Fruit fly (Drosophila melanogaster) whole organism, embryonic: ENCODE data around the gene uif.

ENCODE experiments used
- Antp ChIP-seq: fragments of 200-800 bp; sonication (Bioruptor generic); optimal IDR thresholded peaks from 3 replicates; lab custom pipeline; 2016; ENCODE audit warnings: missing biosample characterization, missing genetic modification characterization
- Atf3 ChIP-seq: fragments of 200-800 bp; sonication (Bioruptor generic); optimal IDR thresholded peaks from 3 replicates; lab custom pipeline; 2016; ENCODE audit warnings: missing biosample characterization, missing genetic modification characterization
- Bdp1 ChIP-seq: fragments of 200-800 bp; sonication (Bioruptor generic); optimal IDR thresholded peaks from 3 replicates; lab custom pipeline; 2016; ENCODE audit warnings: missing biosample characterization, missing genetic modification characterization
- Bgb ChIP-seq: fragments of 200-800 bp; sonication (Bioruptor generic); IDR thresholded peaks from 2 replicates; pipeline ENCODE4 v1.3.6; 2022; ENCODE audit warnings: missing biosample characterization, missing genetic modification characterization; ENCODE audit not compliant: partially characterized antibody
- CG10366 ChIP-seq: fragments of 200-800 bp; sonication (Bioruptor generic); IDR thresholded peaks from 2 replicates; pipeline ENCODE4 v1.3.6; 2022; ENCODE audit warnings: missing biosample characterization, missing genetic modification characterization
- CG11695 ChIP-seq: fragments of 200-800 bp; sonication (Bioruptor generic); IDR thresholded peaks from 3 replicates; pipeline ENCODE4 v1.3.6; 2022; ENCODE audit warnings: missing biosample characterization, missing genetic modification characterization
- CG11723 ChIP-seq: fragments of 200-800 bp; sonication (Bioruptor generic); optimal IDR thresholded peaks from 2 replicates; lab custom pipeline; 2017; ENCODE audit warnings: missing biosample characterization, mild to moderate bottlenecking, missing genetic modification characterization
- CG12104 ChIP-seq: fragments of 200-800 bp; sonication (Bioruptor generic); optimal IDR thresholded peaks from 3 replicates; lab custom pipeline; 2016; ENCODE audit warnings: missing biosample characterization, missing genetic modification characterization
- CG12391 ChIP-seq: fragments of 200-800 bp; sonication (Bioruptor generic); optimal IDR thresholded peaks from 3 replicates; lab custom pipeline; 2018; ENCODE audit warnings: missing biosample characterization, mild to moderate bottlenecking, missing genetic modification characterization, moderate library complexity
- CG12659 ChIP-seq: fragments of 200-800 bp; sonication (Bioruptor generic); optimal IDR thresholded peaks from 3 replicates; lab custom pipeline; 2017; ENCODE audit warnings: mild to moderate bottlenecking, missing biosample characterization, missing genetic modification reagents, missing genetic modification characterization
- CG15479 ChIP-seq: fragments of 200-800 bp; sonication (Bioruptor generic); optimal IDR thresholded peaks from 3 replicates; lab custom pipeline; 2019; ENCODE audit warnings: missing biosample characterization, mild to moderate bottlenecking, missing genetic modification characterization, moderate library complexity
- CG1602 ChIP-seq: fragments of 200-800 bp; sonication (Bioruptor generic); optimal IDR thresholded peaks from 3 replicates; lab custom pipeline; 2016; ENCODE audit warnings: missing biosample characterization, missing genetic modification characterization
- CG1647 ChIP-seq: fragments of 200-800 bp; sonication (Bioruptor generic); optimal IDR thresholded peaks from 3 replicates; lab custom pipeline; 2016; ENCODE audit warnings: missing biosample characterization, missing genetic modification characterization
- CG16815 ChIP-seq: fragments of 200-800 bp; sonication (Bioruptor generic); optimal IDR thresholded peaks from 3 replicates; lab custom pipeline; 2017; ENCODE audit warnings: missing biosample characterization, mild to moderate bottlenecking, missing genetic modification characterization
- CG17385 ChIP-seq: fragments of 200-800 bp; sonication (Bioruptor generic); optimal IDR thresholded peaks from 3 replicates; lab custom pipeline; 2018; ENCODE audit warnings: missing biosample characterization, mild to moderate bottlenecking, missing genetic modification characterization
- CG3995 ChIP-seq: fragments of 200-800 bp; sonication (Bioruptor generic); optimal IDR thresholded peaks from 3 replicates; lab custom pipeline; 2016; ENCODE audit warnings: missing biosample characterization, missing genetic modification characterization
- CG6654 ChIP-seq: fragments of 200-800 bp; sonication (Bioruptor generic); optimal IDR thresholded peaks from 2 replicates; lab custom pipeline; 2017; ENCODE audit warnings: missing biosample characterization, mild to moderate bottlenecking, missing genetic modification characterization
- CG7556 ChIP-seq: fragments of 200-800 bp; sonication (Bioruptor generic); optimal IDR thresholded peaks from 2 replicates; lab custom pipeline; 2017; ENCODE audit warnings: missing biosample characterization, mild to moderate bottlenecking, missing genetic modification characterization
- CG7928 ChIP-seq: fragments of 200-800 bp; sonication (Bioruptor generic); optimal IDR thresholded peaks from 2 replicates; lab custom pipeline; 2017; ENCODE audit warnings: missing biosample characterization, mild to moderate bottlenecking, missing genetic modification characterization
- CG8281 ChIP-seq: fragments of 200-800 bp; sonication (Bioruptor generic); optimal IDR thresholded peaks from 2 replicates; lab custom pipeline; 2018; ENCODE audit warnings: missing biosample characterization, mild to moderate bottlenecking, missing genetic modification characterization, moderate library complexity
- CG9437 ChIP-seq: fragments of 200-800 bp; sonication (Bioruptor generic); optimal IDR thresholded peaks from 2 replicates; lab custom pipeline; 2018; ENCODE audit warnings: missing biosample characterization, mild to moderate bottlenecking, missing genetic modification characterization
- CG9797 ChIP-seq: fragments of 200-800 bp; sonication (Bioruptor generic); optimal IDR thresholded peaks from 3 replicates; lab custom pipeline; 2018; ENCODE audit warnings: missing biosample characterization, mild to moderate bottlenecking, missing genetic modification characterization
- Camta ChIP-seq: fragments of 200-800 bp; sonication (Bioruptor generic); optimal IDR thresholded peaks from 2 replicates; lab custom pipeline; 2016; ENCODE audit warnings: missing biosample characterization, missing genetic modification characterization
- E2f2 ChIP-seq: fragments of 200-800 bp; sonication (Bioruptor generic); IDR thresholded peaks from 2 replicates; pipeline ENCODE4 v1.3.6; 2022; ENCODE audit warnings: missing biosample characterization, missing genetic modification characterization
- Fer1 ChIP-seq: fragments of 200-800 bp; sonication (Bioruptor generic); optimal IDR thresholded peaks from 2 replicates; lab custom pipeline; 2017; ENCODE audit warnings: missing biosample characterization, mild to moderate bottlenecking, missing genetic modification characterization
- Hand ChIP-seq: fragments of 200-800 bp; sonication (Bioruptor generic); optimal IDR thresholded peaks from 2 replicates; lab custom pipeline; 2017; ENCODE audit warnings: mild to moderate bottlenecking, missing biosample characterization, missing genetic modification reagents, missing genetic modification characterization
- Jarid2 ChIP-seq: fragments of 200-800 bp; sonication (Bioruptor generic); optimal IDR thresholded peaks from 3 replicates; lab custom pipeline; 2017; ENCODE audit warnings: mild to moderate bottlenecking, missing biosample characterization, missing genetic modification reagents, missing genetic modification characterization
- MTF-1 ChIP-seq: fragments of 200-800 bp; sonication (Bioruptor generic); optimal IDR thresholded peaks from 2 replicates; lab custom pipeline; 2018; ENCODE audit warnings: missing biosample characterization, mild to moderate bottlenecking, missing genetic modification characterization, borderline replicate concordance
- Med ChIP-seq: fragments of 200-800 bp; sonication (Bioruptor generic); peaks from one replicate; lab custom pipeline; 2016; ENCODE audit warnings: missing biosample characterization, missing genetic modification characterization, mild to moderate bottlenecking, inconsistent platforms, moderate library complexity
- Mrtf ChIP-seq: fragments of 200-800 bp; sonication (Bioruptor generic); IDR thresholded peaks from 3 replicates; pipeline ENCODE4 v1.3.6; 2022; ENCODE audit warnings: missing biosample characterization, missing genetic modification characterization
- Nf-YA ChIP-seq: fragments of 200-800 bp; sonication (Bioruptor generic); IDR thresholded peaks from 2 replicates; pipeline ENCODE4 v1.3.6; 2022; ENCODE audit warnings: missing biosample characterization, missing genetic modification characterization
- Rx ChIP-seq: fragments of 200-800 bp; sonication (Bioruptor generic); IDR thresholded peaks from 2 replicates; pipeline ENCODE4 v1.3.6; 2022; ENCODE audit warnings: missing biosample characterization, missing genetic modification characterization
- Sry-δ ChIP-seq: fragments of 200-800 bp; sonication (Bioruptor generic); optimal IDR thresholded peaks from 2 replicates; lab custom pipeline; 2016; ENCODE audit warnings: missing biosample characterization, missing genetic modification characterization
- Ssrp ChIP-seq: fragments of 200-800 bp; sonication (Bioruptor generic); optimal IDR thresholded peaks from 2 replicates; lab custom pipeline; 2018; ENCODE audit warnings: missing biosample characterization, mild to moderate bottlenecking, missing genetic modification characterization, moderate library complexity
- bcd ChIP-seq: fragments of 200-800 bp; sonication (Bioruptor generic); optimal IDR thresholded peaks from 2 replicates; lab custom pipeline; 2017; ENCODE audit warnings: missing biosample characterization, mild to moderate bottlenecking, missing genetic modification characterization
- chinmo ChIP-seq: fragments of 200-800 bp; sonication (Bioruptor generic); IDR thresholded peaks from 4 replicates; pipeline ENCODE4 v1.3.6; 2022; ENCODE audit warnings: missing biosample characterization, missing genetic modification characterization; ENCODE audit not compliant: partially characterized antibody
- chm ChIP-seq: fragments of 200-800 bp; sonication (Bioruptor generic); IDR thresholded peaks from 2 replicates; pipeline ENCODE4 v1.3.6; 2022; ENCODE audit warnings: missing biosample characterization, missing genetic modification characterization
- grau ChIP-seq: fragments of 200-800 bp; optimal IDR thresholded peaks from 3 replicates; lab custom pipeline; 2019; ENCODE audit warnings: missing biosample characterization, mild to moderate bottlenecking, missing genetic modification characterization, moderate library complexity
- hbn ChIP-seq: fragments of 200-800 bp; sonication (Bioruptor generic); IDR thresholded peaks from 2 replicates; pipeline ENCODE4 v1.3.6; 2022; ENCODE audit warnings: missing biosample characterization, missing genetic modification characterization; ENCODE audit not compliant: partially characterized antibody
- hth ChIP-seq: fragments of >200 bp; optimal IDR thresholded peaks from 2 replicates; lab custom pipeline; 2017; ENCODE audit warnings: inconsistent platforms
- mam ChIP-seq: fragments of 200-800 bp; sonication (Bioruptor generic); optimal IDR thresholded peaks from 3 replicates; lab custom pipeline; 2016; ENCODE audit warnings: missing biosample characterization, missing genetic modification characterization
- org-1 ChIP-seq: fragments of 200-800 bp; sonication (Bioruptor generic); optimal IDR thresholded peaks from 2 replicates; lab custom pipeline; 2017; ENCODE audit warnings: missing biosample characterization, missing genetic modification characterization
- pb ChIP-seq: fragments of 200-800 bp; sonication (Bioruptor generic); optimal IDR thresholded peaks from 3 replicates; lab custom pipeline; 2016; ENCODE audit warnings: missing biosample characterization, missing genetic modification characterization
- salm ChIP-seq: fragments of 200-800 bp; sonication (Bioruptor generic); optimal IDR thresholded peaks from 2 replicates; lab custom pipeline; 2018; ENCODE audit warnings: missing biosample characterization, mild to moderate bottlenecking, missing genetic modification characterization
- sd ChIP-seq: fragments of 200-800 bp; sonication (Bioruptor generic); optimal IDR thresholded peaks from 3 replicates; lab custom pipeline; 2018; ENCODE audit warnings: missing biosample characterization, mild to moderate bottlenecking, missing genetic modification characterization, moderate library complexity
- slou ChIP-seq: fragments of 200-800 bp; sonication (Bioruptor generic); optimal IDR thresholded peaks from 3 replicates; lab custom pipeline; 2016; ENCODE audit warnings: missing biosample characterization, missing genetic modification characterization
- stwl ChIP-seq: fragments of 200-800 bp; sonication (Bioruptor generic); optimal IDR thresholded peaks from 3 replicates; lab custom pipeline; 2018; ENCODE audit warnings: missing biosample characterization, mild to moderate bottlenecking, missing genetic modification characterization, moderate library complexity
- trh ChIP-seq: fragments of 200-800 bp; sonication (Bioruptor generic); optimal IDR thresholded peaks from 2 replicates; lab custom pipeline; 2016; ENCODE audit warnings: missing biosample characterization, missing genetic modification characterization
- zfh1 ChIP-seq: fragments of 200-800 bp; sonication (Bioruptor generic); IDR thresholded peaks from 3 replicates; pipeline ENCODE4 v1.3.6; 2022; ENCODE audit warnings: missing biosample characterization, missing genetic modification characterization

Gene uif

DNA sequence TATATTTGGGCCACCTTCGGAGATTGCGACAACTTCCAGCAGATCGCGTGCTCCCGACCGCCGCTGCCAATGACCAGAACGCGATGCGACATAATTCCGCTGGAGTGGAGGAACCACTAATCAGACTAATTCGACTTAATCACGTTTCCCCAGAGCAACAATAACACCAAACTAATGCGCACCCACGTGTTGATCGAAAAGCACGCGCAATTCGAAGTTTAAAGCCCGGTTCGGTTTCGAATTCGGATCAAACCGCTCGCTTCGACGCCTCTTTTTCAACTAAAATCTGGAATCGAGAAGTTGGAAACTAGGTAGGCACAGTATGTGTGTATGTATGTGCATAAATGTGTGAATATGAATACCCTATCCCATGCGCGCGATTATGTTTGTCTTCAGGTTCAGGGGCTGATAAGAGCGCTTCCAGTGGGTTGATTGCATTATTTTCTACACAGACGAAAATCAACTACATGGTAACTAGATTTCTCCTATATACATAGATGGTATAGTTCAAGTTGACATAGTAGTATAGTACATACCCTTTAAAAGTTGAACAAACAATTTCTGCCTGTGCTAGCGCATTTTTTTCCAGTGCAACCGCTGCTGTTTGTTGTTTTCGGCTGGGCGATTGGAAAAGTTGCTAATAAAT lies 13.6 kb upstream of the uif start, which contains the start of gene Gart (continued):
- TF ChIP-seq CG17385 (GFP tag; lab: Kevin White, UChicago) (peak; percentile 76), CG7556 (GFP tag; lab: Kevin White, UChicago) (peak; percentile 75), hth (lab: Kevin White, UChicago) (no peak), salm (tag; lab: Kevin White, UChicago) (peak; percentile 49), chinmo (GFP tag; lab: Robert Waterston, UW) (peak; percentile 75; the same call in 2 of the 4 replicates), Ssrp (peak; percentile 36), E2f2 (no peak), org-1 (GFP tag; lab: Kevin White, UChicago) (peak; percentile 76), trh (GFP tag; lab: Kevin White, UChicago) (peak; percentile 11), CG11723 (GFP tag; lab: Kevin White, UChicago) (no peak), Fer1 (GFP tag; lab: Kevin White, UChicago) (no peak), chm (GFP tag; lab: Robert Waterston, UW) (peak; percentile 42), Bgb (GFP tag; lab: Robert Waterston, UW) (no peak; the same call in 1 of the 2 replicates), sd (peak; percentile 49), grau (tag; lab: Kevin White, UChicago) (peak; percentile 72), CG1647 (GFP tag; lab: Kevin White, UChicago) (peak; percentile 54), Antp (GFP tag; lab: Kevin White, UChicago) (peak; percentile 69), Med (GFP tag; lab: Kevin White, UChicago) (peak; percentile 96), Atf3 (GFP tag; lab: Kevin White, UChicago) (peak; percentile 61), bcd (GFP tag; lab: Kevin White, UChicago) (peak; percentile 46), Mrtf (peak; percentile 46; the same call in 1 of the 3 replicates), MTF-1 (GFP tag; lab: Kevin White, UChicago) (no peak), CG10366 (GFP tag; lab: Robert Waterston, UW) (peak; percentile 62; the same call in 1 of the 2 replicates), pb (GFP tag; lab: Kevin White, UChicago) (peak; percentile 28), CG16815 (GFP tag; lab: Kevin White, UChicago) (peak; percentile 0), Sry-δ (GFP tag; lab: Kevin White, UChicago) (peak; percentile 23), Nf-YA (GFP tag; lab: Robert Waterston, UW) (no peak), CG15479 (peak; percentile 20), Rx (GFP tag; lab: Robert Waterston, UW) (no peak), hbn (no peak), Hand (GFP tag; lab: Kevin White, UChicago) (peak; percentile 59), CG7928 (GFP tag; lab: Kevin White, UChicago) (peak; percentile 13), CG11695 (GFP tag; lab: Robert Waterston, UW) (0 out of 3 replicates have a peak, but pooled peaks have one; percentile 39), slou (GFP tag; lab: Kevin White, UChicago) (peak; percentile 18), Jarid2 (no peak), CG12104 (peak; percentile 26), Bdp1 (peak; percentile 36), CG1602 (peak; percentile 37), CG9797 (GFP tag; lab: Kevin White, UChicago) (no peak), CG6654 (GFP tag; lab: Kevin White, UChicago) (no peak), CG12659 (GFP tag; lab: Kevin White, UChicago) (peak; percentile 76), CG8281 (no peak), mam (GFP tag; lab: Kevin White, UChicago) (peak; percentile 72), CG3995 (no peak), zfh1 (GFP tag; lab: Robert Waterston, UW) (peak; percentile 68; the same call in 2 of the 3 replicates), Camta (GFP tag; lab: Kevin White, UChicago) (peak; percentile 22), stwl (tag; lab: Kevin White, UChicago) (no peak), CG12391 (tag; lab: Kevin White, UChicago) (peak; percentile 71), CG9437 (GFP tag; lab: Kevin White, UChicago) (peak; percentile 24)
